Worm (Caenorhabditis elegans) whole organism, early embryonic: ENCODE data around the gene tsp-1.

Experiments
- B0310.2 ChIP-seq: sonication (generic microtip); optimal IDR thresholded peaks from 2 replicates; lab custom pipeline; 2016; ENCODE audit warnings: mild to moderate bottlenecking, missing genetic modification characterization, missing compliant biosample characterization
- F13C5.2 ChIP-seq: sonication (generic microtip); optimal IDR thresholded peaks from 2 replicates; lab custom pipeline; 2017; ENCODE audit warnings: mild to moderate bottlenecking, missing genetic modification characterization, inconsistent platforms, missing compliant biosample characterization
- aly-1 ChIP-seq: sonication (generic microtip); optimal IDR thresholded peaks from 2 replicates; lab custom pipeline; 2016; ENCODE audit warnings: missing genetic modification characterization, missing compliant biosample characterization
- ama-1 ChIP-seq: fragments of 150-350 bp; optimal IDR thresholded peaks from 2 replicates; lab custom pipeline; 2014
- ceh-13 ChIP-seq: fragments of 200-800 bp; sonication (Bioruptor generic); optimal IDR thresholded peaks from 2 replicates; lab custom pipeline; 2018; ENCODE audit warnings: mild to moderate bottlenecking, missing genetic modification characterization, missing compliant biosample characterization
- ceh-36 ChIP-seq: sonication (generic microtip); optimal IDR thresholded peaks from 2 replicates; lab custom pipeline; 2016; ENCODE audit warnings: missing genetic modification characterization, inconsistent platforms, missing compliant biosample characterization
- ets-7 ChIP-seq: sonication (generic microtip); optimal IDR thresholded peaks from 2 replicates; lab custom pipeline; 2016; ENCODE audit warnings: missing genotype, missing genetic modification characterization, missing compliant biosample characterization
- flt-1 ChIP-seq: fragments of 200-800 bp; sonication (Bioruptor generic); IDR thresholded peaks from 2 replicates; pipeline ENCODE4 v1.3.6; 2022; ENCODE audit warnings: missing genetic modification characterization, missing compliant biosample characterization
- hmbx-1 ChIP-seq: sonication (generic microtip); optimal IDR thresholded peaks from 2 replicates; lab custom pipeline; 2016; ENCODE audit warnings: mild to moderate bottlenecking, missing genetic modification characterization, missing compliant biosample characterization
- hmg-4 ChIP-seq: fragments of 200-800 bp; sonication (Bioruptor generic); optimal IDR thresholded peaks from 2 replicates; lab custom pipeline; 2018; ENCODE audit warnings: mild to moderate bottlenecking, missing genetic modification characterization, missing compliant biosample characterization
- hnd-1 ChIP-seq: sonication (generic microtip); optimal IDR thresholded peaks from 2 replicates; lab custom pipeline; 2016; ENCODE audit warnings: missing genetic modification characterization, missing compliant biosample characterization
- pes-1 ChIP-seq: fragments of 200-800 bp; sonication (Bioruptor generic); IDR thresholded peaks from 2 replicates; pipeline ENCODE4 v1.3.6; 2022; ENCODE audit warnings: missing genetic modification reagents, missing genetic modification characterization, missing compliant biosample characterization
- scrt-1 ChIP-seq: fragments of 200-800 bp; sonication (Bioruptor generic); IDR thresholded peaks from 2 replicates; pipeline ENCODE4 v1.3.6; 2022; ENCODE audit warnings: missing genetic modification characterization, missing compliant biosample characterization
- sea-1 ChIP-seq: fragments of 200-800 bp; sonication (Bioruptor generic); conservative IDR thresholded peaks from 2 replicates; pipeline ENCODE4 v1.3.6; 2022; ENCODE audit warnings: missing genetic modification characterization, missing compliant biosample characterization
- tbx-11 ChIP-seq: fragments of 200-800 bp; sonication (Bioruptor generic); IDR thresholded peaks from 2 replicates; pipeline ENCODE4 v1.3.6; 2022; ENCODE audit warnings: missing genetic modification characterization, missing compliant biosample characterization
- tbx-37 ChIP-seq: fragments of 200-800 bp; sonication (Bioruptor generic); conservative IDR thresholded peaks from 2 replicates; pipeline ENCODE4 v1.3.6; 2022; ENCODE audit warnings: missing genetic modification reagents, missing genetic modification characterization, missing compliant biosample characterization
- tra-4 ChIP-seq: sonication (generic microtip); optimal IDR thresholded peaks from 2 replicates; lab custom pipeline; 2017; ENCODE audit warnings: missing genetic modification characterization, missing compliant biosample characterization

The tsp-1 gene

DNA sequence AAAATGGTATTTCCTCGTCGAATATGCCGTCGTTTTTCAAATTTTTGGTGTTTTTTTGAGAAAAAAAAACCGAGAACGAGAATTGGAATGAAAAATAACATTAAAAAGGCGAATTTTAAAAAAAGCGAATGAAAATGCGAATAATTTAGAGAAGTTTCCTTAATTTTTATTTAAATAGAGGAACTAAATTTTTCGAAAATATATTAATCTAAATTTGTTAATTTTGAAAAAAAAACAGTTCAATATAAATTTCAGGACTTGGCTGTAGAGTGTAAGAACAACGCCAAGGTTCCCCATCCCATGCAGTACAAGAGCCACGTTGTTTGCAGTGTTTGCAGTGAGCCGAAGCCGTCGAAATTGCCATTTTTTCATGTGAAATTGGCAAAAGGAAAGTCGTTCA lies 48.7 kb downstream of the tsp-1 start, which contains the start of gene C50C3.19:
C50C3.19 (plus strand) TSS at position 301 of the 400 bp plus-strand sequence.
- TF ChIP-seq aly-1, result no peak
- TF ChIP-seq B0310.2 (tag; lab: Kevin White, UChicago), result no peak
- TF ChIP-seq ets-7, result no peak
- TF ChIP-seq pes-1, result no peak
- no peak for TF ChIP-seq ceh-36 (tag; lab: Kevin White, UChicago)
- no peak for TF ChIP-seq F13C5.2 (tag; lab: Kevin White, UChicago)
- TF ChIP-seq sea-1 (GFP tag; lab: Robert Waterston, UW), result no peak
- no peak for TF ChIP-seq hmbx-1 (tag; lab: Kevin White, UChicago)
- no peak for TF ChIP-seq tbx-37 (GFP tag; lab: Robert Waterston, UW)
- no peak for TF ChIP-seq scrt-1 (GFP tag; lab: Robert Waterston, UW)
- no peak for TF ChIP-seq tbx-11 (GFP tag; lab: Robert Waterston, UW)
- TF ChIP-seq hmg-4 (GFP tag; lab: Kevin White, UChicago), result no peak
- TF ChIP-seq tra-4 (tag; lab: Kevin White, UChicago), result no peak
- no peak for TF ChIP-seq ama-1
- TF ChIP-seq hnd-1 (tag; lab: Kevin White, UChicago), result no peak
- TF ChIP-seq ceh-13 (GFP tag; lab: Kevin White, UChicago), result no peak
- no peak for TF ChIP-seq flt-1 (GFP tag; lab: Robert Waterston, UW)
